Fruit fly (Drosophila melanogaster) whole organism, prepupa: ENCODE results near the gene CG34426.

Experiments used
- CG10631 ChIP-seq: fragments of 200-800 bp; sonication (Bioruptor generic); optimal IDR thresholded peaks from 2 replicates; lab custom pipeline; 2016; ENCODE audit warnings: missing biosample characterization, missing genetic modification characterization
- CG10669 ChIP-seq: fragments of 200-800 bp; sonication (Bioruptor generic); optimal IDR thresholded peaks from 3 replicates; lab custom pipeline; 2018; ENCODE audit warnings: missing biosample characterization, mild to moderate bottlenecking, missing genetic modification characterization, moderate library complexity
- CG11294 ChIP-seq: fragments of 200-800 bp; sonication (Bioruptor generic); IDR thresholded peaks from 2 replicates; pipeline ENCODE4 v1.3.6; 2022; ENCODE audit warnings: missing biosample characterization, missing genetic modification characterization
- CG11762 ChIP-seq: fragments of 200-800 bp; sonication (Bioruptor generic); optimal IDR thresholded peaks from 3 replicates; lab custom pipeline; 2016; ENCODE audit warnings: missing biosample characterization, missing genetic modification characterization; ENCODE audit not compliant: insufficient read depth
- CG11902 ChIP-seq: fragments of 200-800 bp; sonication (Bioruptor generic); optimal IDR thresholded peaks from 3 replicates; lab custom pipeline; 2016; ENCODE audit warnings: missing biosample characterization, missing genetic modification characterization
- CG15336 ChIP-seq: fragments of 200-800 bp; sonication (Bioruptor generic); IDR thresholded peaks from 2 replicates; pipeline ENCODE4 v1.3.6; 2022; ENCODE audit warnings: missing biosample characterization, missing genetic modification characterization
- CG16779 ChIP-seq: fragments of 200-800 bp; sonication (Bioruptor generic); optimal IDR thresholded peaks from 3 replicates; lab custom pipeline; 2017; ENCODE audit warnings: missing biosample characterization, mild to moderate bottlenecking, missing genetic modification characterization
- CG3032 ChIP-seq: fragments of 200-800 bp; optimal IDR thresholded peaks from 2 replicates; lab custom pipeline; 2019; ENCODE audit warnings: missing biosample characterization, mild to moderate bottlenecking, missing genetic modification characterization, moderate library complexity
- CG31627 ChIP-seq: fragments of 200-800 bp; sonication (Bioruptor generic); optimal IDR thresholded peaks from 3 replicates; lab custom pipeline; 2016; ENCODE audit warnings: missing biosample characterization, missing genetic modification characterization
- CG32006 ChIP-seq: fragments of 200-800 bp; sonication (Bioruptor generic); optimal IDR thresholded peaks from 3 replicates; lab custom pipeline; 2017; ENCODE audit warnings: missing biosample characterization, mild to moderate bottlenecking, missing genetic modification characterization
- CG3919 ChIP-seq: fragments of 200-800 bp; sonication (Bioruptor generic); optimal IDR thresholded peaks from 3 replicates; lab custom pipeline; 2016; ENCODE audit warnings: missing biosample characterization, missing genetic modification characterization
- CG6163 ChIP-seq: fragments of 200-800 bp; sonication (Bioruptor generic); IDR thresholded peaks from 3 replicates; pipeline ENCODE4 v1.3.6; 2022; ENCODE audit warnings: missing biosample characterization, missing genetic modification characterization
- CG6276 ChIP-seq: fragments of 200-800 bp; sonication (Bioruptor generic); optimal IDR thresholded peaks from 2 replicates; lab custom pipeline; 2017; ENCODE audit warnings: missing biosample characterization, mild to moderate bottlenecking, missing genetic modification characterization
- CG6792 ChIP-seq: fragments of 200-800 bp; sonication (Bioruptor generic); optimal IDR thresholded peaks from 3 replicates; lab custom pipeline; 2016; ENCODE audit warnings: missing biosample characterization, missing genetic modification characterization
- CG8632 ChIP-seq: fragments of 200-800 bp; sonication (Bioruptor generic); optimal IDR thresholded peaks from 3 replicates; lab custom pipeline; 2016; ENCODE audit warnings: missing biosample characterization, missing genetic modification characterization
- Eip75B ChIP-seq: fragments of 200-800 bp; sonication (Bioruptor generic); optimal IDR thresholded peaks from 3 replicates; lab custom pipeline; 2016; ENCODE audit warnings: missing biosample characterization, missing genetic modification characterization
- Eip78C ChIP-seq: fragments of 200-800 bp; sonication (Bioruptor generic); peaks from one replicate; lab custom pipeline; 2016; ENCODE audit warnings: missing biosample characterization, missing genetic modification characterization
- Eip93F ChIP-seq: fragments of 200-800 bp; sonication (Bioruptor generic); optimal IDR thresholded peaks from 2 replicates; lab custom pipeline; 2016; ENCODE audit warnings: missing biosample characterization, mild to moderate bottlenecking, missing genetic modification characterization
- Ets96B ChIP-seq: fragments of 200-800 bp; optimal IDR thresholded peaks from 2 replicates; lab custom pipeline; 2019; ENCODE audit warnings: missing biosample characterization, mild to moderate bottlenecking, missing genetic modification characterization, moderate library complexity
- Hr38 ChIP-seq: sonication (Bioruptor generic); optimal IDR thresholded peaks from 2 replicates; lab custom pipeline; 2016; ENCODE audit warnings: missing biosample characterization, missing genetic modification characterization
- Hr39 ChIP-seq: fragments of 200-800 bp; sonication (Bioruptor generic); optimal IDR thresholded peaks from 2 replicates; lab custom pipeline; 2016; ENCODE audit warnings: missing biosample characterization, missing genetic modification characterization
- Hr4 ChIP-seq: fragments of 200-800 bp; sonication (Bioruptor generic); optimal IDR thresholded peaks from 3 replicates; lab custom pipeline; 2016; ENCODE audit warnings: missing biosample characterization, missing genetic modification characterization
- Lpt ChIP-seq: fragments of 200-800 bp; sonication (Bioruptor generic); optimal IDR thresholded peaks from 3 replicates; lab custom pipeline; 2016; ENCODE audit warnings: missing biosample characterization, missing genetic modification characterization
- OdsH ChIP-seq: fragments of 200-800 bp; sonication (Bioruptor generic); optimal IDR thresholded peaks from 3 replicates; lab custom pipeline; 2016; ENCODE audit warnings: missing biosample characterization, missing genetic modification characterization
- Smox ChIP-seq: fragments of 200-800 bp; sonication (Bioruptor generic); optimal IDR thresholded peaks from 3 replicates; lab custom pipeline; 2016; ENCODE audit warnings: missing biosample characterization, missing genetic modification characterization
- Sox14 ChIP-seq: fragments of 200-800 bp; sonication (Bioruptor generic); optimal IDR thresholded peaks from 3 replicates; lab custom pipeline; 2016; ENCODE audit warnings: missing biosample characterization, missing genetic modification characterization
- Sox15 ChIP-seq: fragments of 200-800 bp; sonication (Bioruptor generic); optimal IDR thresholded peaks from 3 replicates; lab custom pipeline; 2016; ENCODE audit warnings: missing biosample characterization, missing genetic modification characterization
- achi ChIP-seq: fragments of 200-800 bp; sonication (Bioruptor generic); optimal IDR thresholded peaks from 3 replicates; lab custom pipeline; 2016; ENCODE audit warnings: missing biosample characterization, missing genetic modification characterization
- dac ChIP-seq: fragments of 200-800 bp; sonication (Bioruptor generic); optimal IDR thresholded peaks from 2 replicates; lab custom pipeline; 2017; ENCODE audit warnings: missing biosample characterization, mild to moderate bottlenecking, missing genetic modification characterization
- eg ChIP-seq: fragments of 200-800 bp; sonication (Bioruptor generic); IDR thresholded peaks from 3 replicates; pipeline ENCODE4 v1.3.6; 2022; ENCODE audit warnings: missing biosample characterization, missing genetic modification characterization
- fd59A ChIP-seq: fragments of 200-800 bp; sonication (Bioruptor generic); optimal IDR thresholded peaks from 2 replicates; lab custom pipeline; 2017; ENCODE audit warnings: missing biosample characterization, mild to moderate bottlenecking, missing genetic modification characterization, missing genetic modification reagents
- fd85E ChIP-seq: fragments of 200-800 bp; sonication (Bioruptor generic); optimal IDR thresholded peaks from 3 replicates; lab custom pipeline; 2016; ENCODE audit warnings: missing biosample characterization, missing genetic modification characterization
- fkh ChIP-seq: fragments of 200-800 bp; sonication (Bioruptor generic); optimal IDR thresholded peaks from 3 replicates; lab custom pipeline; 2017; ENCODE audit warnings: missing biosample characterization, mild to moderate bottlenecking, missing genetic modification characterization, moderate library complexity
- net ChIP-seq: fragments of 200-800 bp; sonication (Bioruptor generic); optimal IDR thresholded peaks from 3 replicates; lab custom pipeline; 2016; ENCODE audit warnings: missing biosample characterization, missing genetic modification characterization
- pdm3 ChIP-seq: fragments of 200-800 bp; sonication (Bioruptor generic); optimal IDR thresholded peaks from 3 replicates; lab custom pipeline; 2016; ENCODE audit warnings: missing biosample characterization, missing genetic modification characterization
- salr ChIP-seq, 2 experiments: fragments of 200-800 bp; sonication (Bioruptor generic); optimal IDR thresholded peaks; 3 replicates each; lab custom pipeline; 2016 to 2018; ENCODE audit warnings: missing biosample characterization in 2 of 2, missing genetic modification characterization in 2 of 2, mild to moderate bottlenecking in 1 of 2
- spab ChIP-seq: fragments of 200-800 bp; sonication (Bioruptor generic); optimal IDR thresholded peaks from 2 replicates; lab custom pipeline; 2017; ENCODE audit warnings: missing biosample characterization, mild to moderate bottlenecking, missing genetic modification characterization, missing genetic modification reagents
- ss ChIP-seq, 2 experiments: fragments of 200-800 bp; sonication (Bioruptor generic); optimal IDR thresholded peaks; 2 replicates in 1 of 2; 3 replicates in 1 of 2; lab custom pipeline; 2017 to 2018; ENCODE audit warnings: mild to moderate bottlenecking in 2 of 2, missing biosample characterization in 2 of 2, missing genetic modification characterization in 2 of 2, moderate library complexity in 1 of 2
- svp ChIP-seq: fragments of 200-800 bp; sonication (Bioruptor generic); peaks from one replicate; lab custom pipeline; 2016; ENCODE audit warnings: missing biosample characterization, missing genetic modification characterization
- topi ChIP-seq: fragments of 200-800 bp; sonication (Bioruptor generic); optimal IDR thresholded peaks from 3 replicates; lab custom pipeline; 2016; ENCODE audit warnings: missing biosample characterization, missing genetic modification characterization
- vri ChIP-seq: fragments of 200-800 bp; sonication (Bioruptor generic); optimal IDR thresholded peaks from 3 replicates; lab custom pipeline; 2016; ENCODE audit warnings: missing biosample characterization, mild to moderate bottlenecking, missing genetic modification characterization

The CG34426 gene

dm6 chr3L:8841757-8842156, 39.5 kb downstream of the CG34426 start (continued):
- peak; percentile 56 for TF ChIP-seq Smox (GFP tag; lab: Kevin White, UChicago)
- peak; percentile 57 for TF ChIP-seq Sox14 (GFP tag; lab: Kevin White, UChicago)
- peak; percentile 66 for TF ChIP-seq Hr39
- TF ChIP-seq CG11902: peak; percentile 43
- 0 out of 3 replicates have a peak, but pooled peaks have one; percentile 23 for TF ChIP-seq eg
- no peak for TF ChIP-seq Hr38 (GFP tag; lab: Kevin White, UChicago)
- TF ChIP-seq Hr4 (GFP tag; lab: Kevin White, UChicago): peak; percentile 26
- peak; percentile 46 for TF ChIP-seq OdsH (GFP tag; lab: Kevin White, UChicago)
- no peak for TF ChIP-seq fkh (GFP tag; lab: Kevin White, UChicago)
- TF ChIP-seq spab (GFP tag; lab: Kevin White, UChicago): peak; percentile 35
- TF ChIP-seq Eip75B (GFP tag; lab: Kevin White, UChicago): peak; percentile 59
- no peak for TF ChIP-seq fd85E (GFP tag; lab: Kevin White, UChicago)
- peak; percentile 65 for TF ChIP-seq Ets96B
- TF ChIP-seq net (GFP tag; lab: Kevin White, UChicago): peak; percentile 12
- peak; percentile 17 for TF ChIP-seq CG8632 (GFP tag; lab: Kevin White, UChicago)
- TF ChIP-seq Sox15 (GFP tag; lab: Kevin White, UChicago): peak; percentile 29
- no peak for TF ChIP-seq CG6276 (GFP tag; lab: Kevin White, UChicago)
- no peak for TF ChIP-seq dac (GFP tag; lab: Kevin White, UChicago)
- TF ChIP-seq fd59A (GFP tag; lab: Kevin White, UChicago): peak; percentile 36
- TF ChIP-seq CG3032: peak; percentile 51
- TF ChIP-seq Eip78C (GFP tag; lab: Kevin White, UChicago): peak; percentile 66
- TF ChIP-seq CG6163 (GFP tag; lab: Robert Waterston, UW): peak; percentile 64; the same call in 2 of the 3 replicates
- TF ChIP-seq CG11762 (GFP tag; lab: Kevin White, UChicago): peak; percentile 22
- TF ChIP-seq achi (GFP tag; lab: Kevin White, UChicago): peak; percentile 52
- no peak for TF ChIP-seq Lpt
- TF ChIP-seq CG6792 (GFP tag; lab: Kevin White, UChicago): peak; percentile 42
- peak; percentile 68 for TF ChIP-seq CG31627
- no peak for TF ChIP-seq Eip93F (GFP tag; lab: Kevin White, UChicago)
- TF ChIP-seq, all 60 proteins: peak for 44

- TF ChIP-seq svp (GFP tag; lab: Kevin White, UChicago): peak; percentile 64
- TF ChIP-seq CG3919 (GFP tag; lab: Kevin White, UChicago): no peak
- no peak for TF ChIP-seq fd85E (GFP tag; lab: Kevin White, UChicago)
- TF ChIP-seq pdm3: no peak
- no peak for TF ChIP-seq CG10669 (GFP tag; lab: Kevin White, UChicago)
- no peak for TF ChIP-seq CG8632 (GFP tag; lab: Kevin White, UChicago)
- no peak for TF ChIP-seq CG3032
- no peak for TF ChIP-seq CG10631
- no peak for TF ChIP-seq OdsH (GFP tag; lab: Kevin White, UChicago)
- no peak for TF ChIP-seq salr (GFP tag; optimal IDR thresholded peaks at IDR 0.05; lab: Kevin White, UChicago)
- 0 out of 3 replicates have a peak, but pooled peaks have one; percentile 6 for TF ChIP-seq eg
- no peak for TF ChIP-seq Hr4 (GFP tag; lab: Kevin White, UChicago)
- TF ChIP-seq dac (GFP tag; lab: Kevin White, UChicago): no peak
- TF ChIP-seq vri (GFP tag; lab: Kevin White, UChicago): peak; percentile 80
- TF ChIP-seq fkh (GFP tag; lab: Kevin White, UChicago): peak; percentile 19
- TF ChIP-seq spab (GFP tag; lab: Kevin White, UChicago): no peak
- TF ChIP-seq Hr39: no peak
- no peak for TF ChIP-seq Sox14 (GFP tag; lab: Kevin White, UChicago)
- TF ChIP-seq CG11294 (GFP tag; lab: Robert Waterston, UW): no peak
- TF ChIP-seq CG15336 (GFP tag; lab: Robert Waterston, UW): no peak
- TF ChIP-seq Eip78C (GFP tag; lab: Kevin White, UChicago): peak; percentile 16
- TF ChIP-seq achi (GFP tag; lab: Kevin White, UChicago): no peak
- TF ChIP-seq ss (GFP tag; optimal IDR thresholded peaks at IDR 0.05; lab: Kevin White, UChicago): no peak
- TF ChIP-seq CG16779 (tag; lab: Kevin White, UChicago): no peak
- TF ChIP-seq CG32006: no peak
- TF ChIP-seq topi (GFP tag; lab: Kevin White, UChicago): no peak
- no peak for TF ChIP-seq Sox15 (GFP tag; lab: Kevin White, UChicago)
- no peak for TF ChIP-seq CG11762 (GFP tag; lab: Kevin White, UChicago)
Measured at dm6 chr3L:8842359-8842758, 40.1 kb downstream of the CG34426 start.
